Fruit fly (Drosophila melanogaster) S2 (cell line): ENCODE measurements around the gene slpr.

Experiments
- CG8478 ChIP-seq: fragments of >200 bp; optimal IDR thresholded peaks from 2 replicates; lab custom pipeline; 2018
- CTCF ChIP-seq, 2 experiments: fragments of >200 bp; optimal IDR thresholded peaks; 2 replicates each; lab custom pipeline; 2018

DNA sequence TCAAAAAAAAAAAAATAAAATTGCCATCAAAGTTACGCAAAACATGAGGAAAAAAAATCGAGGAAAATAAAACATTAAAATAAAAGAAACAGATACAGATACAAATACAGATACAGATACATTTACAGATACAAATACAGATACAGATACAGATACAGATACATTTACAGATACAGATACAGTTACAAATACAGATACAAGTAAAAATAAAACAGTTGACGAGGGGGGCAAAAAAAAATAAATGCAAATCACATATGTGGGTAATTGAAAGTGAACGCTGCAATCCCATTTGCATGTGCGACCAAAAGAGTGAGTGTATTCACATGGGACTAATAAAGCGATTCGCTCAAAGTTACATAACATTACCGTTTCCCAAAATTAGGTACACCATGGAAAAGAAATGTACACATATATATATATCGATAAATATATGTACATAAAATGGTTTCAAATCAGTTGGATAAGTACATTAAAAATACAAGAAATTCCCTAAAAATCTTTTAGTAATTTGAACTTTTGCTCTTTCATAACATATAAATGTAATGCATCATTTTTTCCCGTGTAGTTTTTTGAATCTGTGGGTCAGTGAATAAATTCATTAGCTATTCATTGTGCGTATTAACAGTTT, 28.8 kb upstream of the slpr start:
- TF ChIP-seq CG8478 (lab: Kevin White, UChicago) (no peak), CTCF (optimal IDR thresholded peaks at IDR 0.05; lab: Kevin White, UChicago) (no peak)
